Fruit fly (Drosophila melanogaster) whole organism, embryonic: ENCODE results near the gene AstA-R1.

Source experiments
- Antp ChIP-seq: fragments of 200-800 bp; sonication (Bioruptor generic); optimal IDR thresholded peaks from 3 replicates; lab custom pipeline; 2016; ENCODE audit warnings: missing biosample characterization, missing genetic modification characterization
- Bgb ChIP-seq: fragments of 200-800 bp; sonication (Bioruptor generic); IDR thresholded peaks from 2 replicates; pipeline ENCODE4 v1.3.6; 2022; ENCODE audit warnings: missing biosample characterization, missing genetic modification characterization; ENCODE audit not compliant: partially characterized antibody
- CG10431 ChIP-seq: fragments of 200-800 bp; sonication (Bioruptor generic); optimal IDR thresholded peaks from 3 replicates; lab custom pipeline; 2018; ENCODE audit warnings: missing biosample characterization, mild to moderate bottlenecking, missing genetic modification characterization
- CG11085 ChIP-seq: fragments of 200-800 bp; sonication (Bioruptor generic); IDR thresholded peaks from 2 replicates; pipeline ENCODE4 v1.3.6; 2022; ENCODE audit warnings: missing biosample characterization, missing genetic modification characterization
- CG11247 ChIP-seq: fragments of 200-800 bp; sonication (Bioruptor generic); IDR thresholded peaks from 2 replicates; pipeline ENCODE4 v1.3.6; 2022; ENCODE audit warnings: missing biosample characterization, missing genetic modification characterization
- CG11723 ChIP-seq: fragments of 200-800 bp; sonication (Bioruptor generic); optimal IDR thresholded peaks from 2 replicates; lab custom pipeline; 2017; ENCODE audit warnings: missing biosample characterization, mild to moderate bottlenecking, missing genetic modification characterization
- CG12659 ChIP-seq: fragments of 200-800 bp; sonication (Bioruptor generic); optimal IDR thresholded peaks from 3 replicates; lab custom pipeline; 2017; ENCODE audit warnings: mild to moderate bottlenecking, missing biosample characterization, missing genetic modification reagents, missing genetic modification characterization
- CG15073 ChIP-seq: fragments of 200-800 bp; sonication (Bioruptor generic); optimal IDR thresholded peaks from 2 replicates; lab custom pipeline; 2016; ENCODE audit warnings: missing biosample characterization, missing genetic modification characterization
- CG15514 ChIP-seq: fragments of 200-800 bp; sonication (Bioruptor generic); optimal IDR thresholded peaks from 3 replicates; lab custom pipeline; 2017; ENCODE audit warnings: missing biosample characterization, missing genetic modification characterization, mild to moderate bottlenecking, moderate library complexity, missing genetic modification reagents
- CG1647 ChIP-seq: fragments of 200-800 bp; sonication (Bioruptor generic); optimal IDR thresholded peaks from 3 replicates; lab custom pipeline; 2016; ENCODE audit warnings: missing biosample characterization, missing genetic modification characterization
- CG32532 ChIP-seq: fragments of 200-800 bp; sonication (Bioruptor generic); IDR thresholded peaks from 2 replicates; pipeline ENCODE4 v1.3.6; 2022; ENCODE audit warnings: missing biosample characterization, missing genetic modification characterization
- CG32767 ChIP-seq: fragments of 200-800 bp; sonication (Bioruptor generic); IDR thresholded peaks from 2 replicates; pipeline ENCODE4 v1.3.6; 2022; ENCODE audit warnings: missing biosample characterization, missing genetic modification characterization
- CG33213 ChIP-seq: fragments of 200-800 bp; sonication (Bioruptor generic); optimal IDR thresholded peaks from 3 replicates; lab custom pipeline; 2016; ENCODE audit warnings: missing biosample characterization, missing genetic modification characterization
- CG3995 ChIP-seq: fragments of 200-800 bp; sonication (Bioruptor generic); optimal IDR thresholded peaks from 3 replicates; lab custom pipeline; 2016; ENCODE audit warnings: missing biosample characterization, missing genetic modification characterization
- CG6254 ChIP-seq: fragments of 200-800 bp; sonication (Bioruptor generic); optimal IDR thresholded peaks from 3 replicates; lab custom pipeline; 2017; ENCODE audit warnings: mild to moderate bottlenecking, missing biosample characterization, missing genetic modification reagents, missing genetic modification characterization
- CG6791 ChIP-seq: fragments of 200-800 bp; sonication (Bioruptor generic); IDR thresholded peaks from 3 replicates; pipeline ENCODE4 v1.3.6; 2022; ENCODE audit warnings: missing biosample characterization, missing genetic modification characterization; ENCODE audit not compliant: partially characterized antibody
- CG7271 ChIP-seq: fragments of 200-800 bp; sonication (Bioruptor generic); optimal IDR thresholded peaks from 2 replicates; lab custom pipeline; 2018; ENCODE audit warnings: missing biosample characterization, mild to moderate bottlenecking, missing genetic modification characterization, moderate library complexity
- CG7556 ChIP-seq: fragments of 200-800 bp; sonication (Bioruptor generic); optimal IDR thresholded peaks from 2 replicates; lab custom pipeline; 2017; ENCODE audit warnings: missing biosample characterization, mild to moderate bottlenecking, missing genetic modification characterization
- CG8359 ChIP-seq: fragments of 200-800 bp; sonication (Bioruptor generic); optimal IDR thresholded peaks from 2 replicates; lab custom pipeline; 2017; ENCODE audit warnings: missing biosample characterization, mild to moderate bottlenecking, missing genetic modification characterization, borderline replicate concordance
- CG9797 ChIP-seq: fragments of 200-800 bp; sonication (Bioruptor generic); optimal IDR thresholded peaks from 3 replicates; lab custom pipeline; 2018; ENCODE audit warnings: missing biosample characterization, mild to moderate bottlenecking, missing genetic modification characterization
- CG9932 ChIP-seq: fragments of 200-800 bp; sonication (Bioruptor generic); IDR thresholded peaks from 2 replicates; pipeline ENCODE4 v1.3.6; 2022; ENCODE audit warnings: missing biosample characterization, missing genetic modification characterization
- CHES-1-like ChIP-seq: fragments of 200-800 bp; sonication (Bioruptor generic); optimal IDR thresholded peaks from 2 replicates; lab custom pipeline; 2016; ENCODE audit warnings: missing biosample characterization, missing genetic modification characterization
- Drgx ChIP-seq: fragments of 200-800 bp; sonication (Bioruptor generic); IDR thresholded peaks from 2 replicates; pipeline ENCODE4 v1.3.6; 2022; ENCODE audit warnings: missing biosample characterization, missing genetic modification characterization
- Ets97D ChIP-seq: fragments of 200-800 bp; sonication (Bioruptor generic); optimal IDR thresholded peaks from 3 replicates; lab custom pipeline; 2016; ENCODE audit warnings: missing biosample characterization, missing genetic modification characterization
- Hr51 ChIP-seq, 2 experiments: fragments of 200-800 bp; sonication (Bioruptor generic); optimal IDR thresholded peaks; 2 replicates in 1 of 2; 3 replicates in 1 of 2; lab custom pipeline; 2016 to 2018; ENCODE audit warnings: missing biosample characterization in 2 of 2, missing genetic modification characterization in 2 of 2, mild to moderate bottlenecking in 1 of 2, moderate library complexity in 1 of 2
- Hr78 ChIP-seq, 2 experiments: fragments of 200-800 bp in 1 of 2; fragments of >200 bp in 1 of 2; sonication (Bioruptor generic) in 1 of 2; optimal IDR thresholded peaks; 2 replicates each; lab custom pipeline; 2017 to 2019; ENCODE audit warnings: missing biosample characterization in 2 of 2, missing genetic modification characterization in 2 of 2, mild to moderate bottlenecking in 1 of 2, moderate library complexity in 1 of 2
- Lhr ChIP-seq: fragments of 200-800 bp; sonication (Bioruptor generic); optimal IDR thresholded peaks from 3 replicates; lab custom pipeline; 2017; ENCODE audit warnings: mild to moderate bottlenecking, missing biosample characterization, missing genetic modification reagents, missing genetic modification characterization
- NC2α ChIP-seq: fragments of 200-800 bp; sonication (Bioruptor generic); optimal IDR thresholded peaks from 2 replicates; lab custom pipeline; 2016; ENCODE audit warnings: missing biosample characterization, missing genetic modification characterization
- Side ChIP-seq: fragments of 200-800 bp; sonication (Bioruptor generic); optimal IDR thresholded peaks from 2 replicates; lab custom pipeline; 2016; ENCODE audit warnings: missing biosample characterization, missing genetic modification characterization
- Sin3A ChIP-seq: fragments of >200 bp; optimal IDR thresholded peaks from 2 replicates; lab custom pipeline; 2018
- Stat92E ChIP-seq, 3 experiments: fragments of >200 bp in 2 of 3; fragments of 200-800 bp in 1 of 3; sonication (Bioruptor generic) in 1 of 3; optimal IDR thresholded peaks; 2 replicates each; lab custom pipeline; 2017 to 2019; ENCODE audit warnings: missing biosample characterization in 3 of 3, missing genetic modification characterization in 3 of 3, mild to moderate bottlenecking in 1 of 3, moderate library complexity in 1 of 3
- ac ChIP-seq: fragments of 200-800 bp; sonication (Bioruptor generic); optimal IDR thresholded peaks from 3 replicates; lab custom pipeline; 2017; ENCODE audit warnings: missing biosample characterization, mild to moderate bottlenecking, missing genetic modification characterization
- dmrt99B ChIP-seq: fragments of 200-800 bp; sonication (Bioruptor generic); optimal IDR thresholded peaks from 2 replicates; lab custom pipeline; 2018; ENCODE audit warnings: missing biosample characterization, mild to moderate bottlenecking, missing genetic modification characterization, moderate library complexity
- fu2 ChIP-seq: fragments of 200-800 bp; sonication (Bioruptor generic); optimal IDR thresholded peaks from 2 replicates; lab custom pipeline; 2016; ENCODE audit warnings: missing biosample characterization, missing genetic modification characterization
- grau ChIP-seq: fragments of 200-800 bp; optimal IDR thresholded peaks from 3 replicates; lab custom pipeline; 2019; ENCODE audit warnings: missing biosample characterization, mild to moderate bottlenecking, missing genetic modification characterization, moderate library complexity
- insv ChIP-seq, 2 experiments: fragments of 200-800 bp; sonication (Bioruptor generic); optimal IDR thresholded peaks; 3 replicates each; lab custom pipeline; 2016 to 2018; ENCODE audit warnings: missing biosample characterization in 2 of 2, missing genetic modification characterization in 2 of 2
- kah ChIP-seq: fragments of 200-800 bp; sonication (Bioruptor generic); optimal IDR thresholded peaks from 2 replicates; lab custom pipeline; 2018; ENCODE audit warnings: missing biosample characterization, mild to moderate bottlenecking, missing genetic modification characterization
- luna ChIP-seq: fragments of 200-800 bp; sonication (Bioruptor generic); optimal IDR thresholded peaks from 2 replicates; lab custom pipeline; 2016; ENCODE audit warnings: missing biosample characterization, missing genetic modification characterization
- nau ChIP-seq: fragments of 200-800 bp; sonication (Bioruptor generic); optimal IDR thresholded peaks from 3 replicates; lab custom pipeline; 2017; ENCODE audit warnings: missing biosample characterization, mild to moderate bottlenecking, missing genetic modification characterization, missing genetic modification reagents
- ro ChIP-seq: fragments of 200-800 bp; sonication (Bioruptor generic); IDR thresholded peaks from 2 replicates; pipeline ENCODE4 v1.3.6; 2022; ENCODE audit warnings: missing biosample characterization, missing genetic modification characterization
- row ChIP-seq: fragments of 200-800 bp; sonication (Bioruptor generic); IDR thresholded peaks from 3 replicates; pipeline ENCODE4 v1.3.6; 2022; ENCODE audit warnings: missing biosample characterization, missing genetic modification characterization
- run ChIP-seq: fragments of 200-800 bp; sonication (Bioruptor generic); optimal IDR thresholded peaks from 3 replicates; lab custom pipeline; 2018; ENCODE audit warnings: missing biosample characterization, mild to moderate bottlenecking, missing genetic modification characterization
- schlank ChIP-seq: fragments of 200-800 bp; sonication (Bioruptor generic); optimal IDR thresholded peaks from 2 replicates; lab custom pipeline; 2018; ENCODE audit warnings: missing biosample characterization, mild to moderate bottlenecking, missing genetic modification characterization
- sr ChIP-seq: fragments of 200-800 bp; sonication (Bioruptor generic); IDR thresholded peaks from 3 replicates; pipeline ENCODE4 v1.3.6; 2022; ENCODE audit warnings: missing biosample characterization, missing genetic modification characterization
- trh ChIP-seq: fragments of 200-800 bp; sonication (Bioruptor generic); optimal IDR thresholded peaks from 2 replicates; lab custom pipeline; 2016; ENCODE audit warnings: missing biosample characterization, missing genetic modification characterization
- tup ChIP-seq: fragments of 200-800 bp; sonication (Bioruptor generic); optimal IDR thresholded peaks from 2 replicates; lab custom pipeline; 2016; ENCODE audit warnings: missing biosample characterization, mild to moderate bottlenecking, missing genetic modification characterization, moderate library complexity
- usp ChIP-seq: fragments of >200 bp; optimal IDR thresholded peaks from 2 replicates; lab custom pipeline; 2017; ENCODE audit warnings: missing biosample characterization, missing genetic modification characterization
- z ChIP-seq: fragments of 200-800 bp; sonication (Bioruptor generic); IDR thresholded peaks from 3 replicates; pipeline ENCODE4 v1.3.6; 2022; ENCODE audit warnings: missing biosample characterization, missing genetic modification characterization
- zfh2 ChIP-seq: fragments of 200-800 bp; sonication (Bioruptor generic); optimal IDR thresholded peaks from 2 replicates; lab custom pipeline; 2016; ENCODE audit warnings: missing biosample characterization, missing genetic modification characterization

AstA-R1 gene

dm6 chrX:3695151-3695988, 121.0 kb downstream of the AstA-R1 start (continued):
- TF ChIP-seq Stat92E (GFP tag; optimal IDR thresholded peaks at IDR 0.05; lab: Kevin White, UChicago) (no peak), grau (tag; lab: Kevin White, UChicago) (peak; percentile 30), CG32767 (GFP tag; lab: Robert Waterston, UW) (no peak), run (tag; lab: Kevin White, UChicago) (no peak), CHES-1-like (GFP tag; lab: Kevin White, UChicago) (no peak), Hr51 (GFP tag; optimal IDR thresholded peaks at IDR 0.05; lab: Kevin White, UChicago) (peak in 1 of 2 experiments; percentile 49), insv (GFP tag; optimal IDR thresholded peaks at IDR 0.05; lab: Kevin White, UChicago) (no peak), schlank (tag; lab: Kevin White, UChicago) (no peak), CG15073 (GFP tag; lab: Kevin White, UChicago) (no peak), trh (GFP tag; lab: Kevin White, UChicago) (no peak), CG1647 (GFP tag; lab: Kevin White, UChicago) (no peak), CG11085 (GFP tag; lab: Robert Waterston, UW) (no peak), Antp (no peak), ac (no peak), Side (GFP tag; lab: Kevin White, UChicago) (no peak), fu2 (GFP tag; lab: Kevin White, UChicago) (no peak), CG10431 (GFP tag; lab: Kevin White, UChicago) (no peak), CG6791 (GFP tag; lab: Robert Waterston, UW) (no peak), ro (GFP tag; lab: Robert Waterston, UW) (no peak), z (no peak), CG9932 (GFP tag; lab: Robert Waterston, UW) (no peak), sr (GFP tag; lab: Robert Waterston, UW) (no peak), CG8359 (no peak), CG9797 (GFP tag; lab: Kevin White, UChicago) (no peak), CG6254 (peak; percentile 15), CG12659 (GFP tag; lab: Kevin White, UChicago) (no peak), Ets97D (GFP tag; lab: Kevin White, UChicago) (no peak), Drgx (peak; percentile 90), luna (no peak), Sin3A (lab: Kevin White, UChicago) (no peak), NC2α (GFP tag; lab: Kevin White, UChicago) (no peak), dmrt99B (tag; lab: Kevin White, UChicago) (peak; percentile 6), Hr78 (GFP tag; optimal IDR thresholded peaks at IDR 0.05; lab: Kevin White, UChicago) (peak in 1 of 2 experiments; percentile 87), zfh2 (GFP tag; lab: Kevin White, UChicago) (no peak), CG11247 (GFP tag; lab: Robert Waterston, UW) (no peak), CG7556 (GFP tag; lab: Kevin White, UChicago) (peak; percentile 31), tup (no peak), kah (GFP tag; lab: Kevin White, UChicago) (peak; percentile 19), Bgb (GFP tag; lab: Robert Waterston, UW) (no peak), CG11723 (GFP tag; lab: Kevin White, UChicago) (no peak), CG32532 (GFP tag; lab: Robert Waterston, UW) (peak; percentile 20; the same call in 1 of the 2 replicates), row (GFP tag; lab: Robert Waterston, UW) (no peak), CG7271 (tag; lab: Kevin White, UChicago) (no peak), nau (peak; percentile 34), Lhr (GFP tag; lab: Kevin White, UChicago) (no peak), usp (GFP tag; lab: Kevin White, UChicago) (no peak), CG3995 (no peak), CG33213 (GFP tag; lab: Kevin White, UChicago) (no peak), CG15514 (no peak)
